Fruit fly (Drosophila melanogaster) whole organism, embryonic: Measurements from ENCODE around the gene betaGlu.
A peak's percentile ranks its signal among the peaks of the same experiment; 100 is the strongest.

Experiments
- Bdp1 ChIP-seq: fragments of 200-800 bp; sonication (Bioruptor generic); optimal IDR thresholded peaks from 3 replicates; lab custom pipeline; 2016; ENCODE audit warnings: missing biosample characterization, missing genetic modification characterization
- CG10267 ChIP-seq: fragments of 200-800 bp; sonication (Bioruptor generic); optimal IDR thresholded peaks from 2 replicates; lab custom pipeline; 2018; ENCODE audit warnings: missing biosample characterization, mild to moderate bottlenecking, missing genetic modification characterization, moderate library complexity
- CG10274 ChIP-seq: fragments of 200-800 bp; sonication (Bioruptor generic); optimal IDR thresholded peaks from 3 replicates; lab custom pipeline; 2017; ENCODE audit warnings: missing biosample characterization, mild to moderate bottlenecking, missing genetic modification characterization
- CG10431 ChIP-seq: fragments of 200-800 bp; sonication (Bioruptor generic); optimal IDR thresholded peaks from 3 replicates; lab custom pipeline; 2018; ENCODE audit warnings: missing biosample characterization, mild to moderate bottlenecking, missing genetic modification characterization
- CG10462 ChIP-seq: fragments of 200-800 bp; sonication (Bioruptor generic); optimal IDR thresholded peaks from 2 replicates; lab custom pipeline; 2016; ENCODE audit warnings: missing biosample characterization, missing genetic modification characterization
- CG11085 ChIP-seq: fragments of 200-800 bp; sonication (Bioruptor generic); IDR thresholded peaks from 2 replicates; pipeline ENCODE4 v1.3.6; 2022; ENCODE audit warnings: missing biosample characterization, missing genetic modification characterization
- CG11247 ChIP-seq: fragments of 200-800 bp; sonication (Bioruptor generic); IDR thresholded peaks from 2 replicates; pipeline ENCODE4 v1.3.6; 2022; ENCODE audit warnings: missing biosample characterization, missing genetic modification characterization
- CG12391 ChIP-seq: fragments of 200-800 bp; sonication (Bioruptor generic); optimal IDR thresholded peaks from 3 replicates; lab custom pipeline; 2018; ENCODE audit warnings: missing biosample characterization, mild to moderate bottlenecking, missing genetic modification characterization, moderate library complexity
- CG13775 ChIP-seq: fragments of 200-800 bp; sonication (Bioruptor generic); optimal IDR thresholded peaks from 3 replicates; lab custom pipeline; 2017; ENCODE audit warnings: missing biosample characterization, mild to moderate bottlenecking, missing genetic modification characterization
- CG17328 ChIP-seq: fragments of 200-800 bp; sonication (Bioruptor generic); IDR thresholded peaks from 2 replicates; pipeline ENCODE4 v1.3.6; 2022; ENCODE audit warnings: missing biosample characterization, missing genetic modification characterization
- CG18262 ChIP-seq: fragments of 200-800 bp; optimal IDR thresholded peaks from 3 replicates; lab custom pipeline; 2019; ENCODE audit warnings: missing biosample characterization, mild to moderate bottlenecking, missing genetic modification characterization, moderate library complexity
- CG30431 ChIP-seq: fragments of 200-800 bp; sonication (Bioruptor generic); optimal IDR thresholded peaks from 2 replicates; lab custom pipeline; 2017; ENCODE audit warnings: missing biosample characterization, missing genetic modification characterization
- CG3065 ChIP-seq: fragments of 200-800 bp; sonication (Bioruptor generic); optimal IDR thresholded peaks from 2 replicates; lab custom pipeline; 2016; ENCODE audit warnings: missing biosample characterization, missing genetic modification characterization
- CG4282 ChIP-seq: fragments of 200-800 bp; sonication (Bioruptor generic); optimal IDR thresholded peaks from 2 replicates; lab custom pipeline; 2016; ENCODE audit warnings: missing biosample characterization, missing genetic modification characterization
- CG4404 ChIP-seq: fragments of 200-800 bp; sonication (Bioruptor generic); IDR thresholded peaks from 2 replicates; pipeline ENCODE4 v1.3.6; 2022; ENCODE audit warnings: missing biosample characterization, missing genetic modification characterization
- CG4707 ChIP-seq: fragments of 200-800 bp; sonication (Bioruptor generic); optimal IDR thresholded peaks from 2 replicates; lab custom pipeline; 2018; ENCODE audit warnings: missing biosample characterization, mild to moderate bottlenecking, missing genetic modification characterization, moderate library complexity
- CG4820 ChIP-seq: fragments of 200-800 bp; sonication (Bioruptor generic); optimal IDR thresholded peaks from 3 replicates; lab custom pipeline; 2016; ENCODE audit warnings: missing biosample characterization, missing genetic modification characterization
- CG7839 ChIP-seq: fragments of 200-800 bp; sonication (Bioruptor generic); optimal IDR thresholded peaks from 3 replicates; lab custom pipeline; 2018; ENCODE audit warnings: missing biosample characterization, mild to moderate bottlenecking, missing genetic modification characterization, moderate library complexity
- Chrac-16 ChIP-seq: fragments of 200-800 bp; sonication (Bioruptor generic); optimal IDR thresholded peaks from 3 replicates; lab custom pipeline; 2016; ENCODE audit warnings: missing biosample characterization, missing genetic modification characterization
- CkIIα-i1 ChIP-seq: fragments of 200-800 bp; sonication (Bioruptor generic); IDR thresholded peaks from 2 replicates; pipeline ENCODE4 v1.3.6; 2022; ENCODE audit warnings: missing biosample characterization, missing genetic modification characterization
- Drgx ChIP-seq: fragments of 200-800 bp; sonication (Bioruptor generic); IDR thresholded peaks from 2 replicates; pipeline ENCODE4 v1.3.6; 2022; ENCODE audit warnings: missing biosample characterization, missing genetic modification characterization
- Hmr ChIP-seq: fragments of 200-800 bp; sonication (Bioruptor generic); optimal IDR thresholded peaks from 3 replicates; lab custom pipeline; 2017; ENCODE audit warnings: mild to moderate bottlenecking, missing biosample characterization, missing genetic modification reagents, missing genetic modification characterization
- MBD-R2 ChIP-seq: fragments of 200-800 bp; sonication (Bioruptor generic); IDR thresholded peaks from 2 replicates; pipeline ENCODE4 v1.3.6; 2022; ENCODE audit warnings: missing biosample characterization, missing genetic modification characterization
- Med ChIP-seq: fragments of 200-800 bp; sonication (Bioruptor generic); peaks from one replicate; lab custom pipeline; 2016; ENCODE audit warnings: missing biosample characterization, missing genetic modification characterization, mild to moderate bottlenecking, inconsistent platforms, moderate library complexity
- Mrtf ChIP-seq: fragments of 200-800 bp; sonication (Bioruptor generic); IDR thresholded peaks from 3 replicates; pipeline ENCODE4 v1.3.6; 2022; ENCODE audit warnings: missing biosample characterization, missing genetic modification characterization
- NFAT ChIP-seq: fragments of 200-800 bp; sonication (Bioruptor generic); IDR thresholded peaks from 2 replicates; pipeline ENCODE4 v1.3.6; 2022; ENCODE audit warnings: missing biosample characterization, missing genetic modification characterization
- Nf-YA ChIP-seq: fragments of 200-800 bp; sonication (Bioruptor generic); IDR thresholded peaks from 2 replicates; pipeline ENCODE4 v1.3.6; 2022; ENCODE audit warnings: missing biosample characterization, missing genetic modification characterization
- Opbp ChIP-seq: fragments of 200-800 bp; sonication (Bioruptor generic); IDR thresholded peaks from 3 replicates; pipeline ENCODE4 v1.3.6; 2022; ENCODE audit warnings: missing biosample characterization, missing genetic modification characterization; ENCODE audit not compliant: partially characterized antibody
- Pdp1 ChIP-seq, 2 experiments: fragments of 200-800 bp; sonication (Bioruptor generic); optimal IDR thresholded peaks; 3 replicates each; lab custom pipeline; 2016; ENCODE audit warnings: missing biosample characterization in 2 of 2, missing genetic modification characterization in 2 of 2, mild to moderate bottlenecking in 1 of 2, moderate library complexity in 1 of 2
- Xbp1 ChIP-seq: fragments of 200-800 bp; sonication (Bioruptor generic); optimal IDR thresholded peaks from 3 replicates; lab custom pipeline; 2016; ENCODE audit warnings: missing biosample characterization, mild to moderate bottlenecking, missing genetic modification characterization
- YL-1 ChIP-seq: fragments of 200-800 bp; sonication (Bioruptor generic); optimal IDR thresholded peaks from 3 replicates; lab custom pipeline; 2017; ENCODE audit warnings: missing biosample characterization, mild to moderate bottlenecking, missing genetic modification characterization
- amos ChIP-seq: fragments of 200-800 bp; sonication (Bioruptor generic); IDR thresholded peaks from 2 replicates; pipeline ENCODE4 v1.3.6; 2022; ENCODE audit warnings: missing biosample characterization, missing genetic modification characterization; ENCODE audit not compliant: partially characterized antibody
- ap ChIP-seq: fragments of 200-800 bp; sonication (Bioruptor generic); IDR thresholded peaks from 2 replicates; pipeline ENCODE4 v1.3.6; 2022; ENCODE audit warnings: missing biosample characterization, missing genetic modification characterization
- ase ChIP-seq: fragments of 200-800 bp; sonication (Bioruptor generic); IDR thresholded peaks from 3 replicates; pipeline ENCODE4 v1.3.6; 2022; ENCODE audit warnings: missing biosample characterization, missing genetic modification characterization
- crc ChIP-seq: fragments of 200-800 bp; sonication (Bioruptor generic); optimal IDR thresholded peaks from 2 replicates; lab custom pipeline; 2016; ENCODE audit warnings: missing biosample characterization, missing genetic modification characterization
- crol ChIP-seq: fragments of 200-800 bp; sonication (Bioruptor generic); IDR thresholded peaks from 2 replicates; pipeline ENCODE4 v1.3.6; 2022; ENCODE audit warnings: missing biosample characterization, missing genetic modification characterization
- crp ChIP-seq, 2 experiments: fragments of 200-800 bp; sonication (Bioruptor generic); optimal IDR thresholded peaks; 2 replicates in 1 of 2; 3 replicates in 1 of 2; lab custom pipeline; 2017; ENCODE audit warnings: missing biosample characterization in 2 of 2, missing genetic modification characterization in 2 of 2, mild to moderate bottlenecking in 1 of 2, moderate library complexity in 1 of 2
- danr ChIP-seq: fragments of 200-800 bp; sonication (Bioruptor generic); IDR thresholded peaks from 2 replicates; pipeline ENCODE4 v1.3.6; 2022; ENCODE audit warnings: missing biosample characterization, missing genetic modification characterization
- exex ChIP-seq: fragments of 200-800 bp; sonication (Bioruptor generic); optimal IDR thresholded peaks from 4 replicates; lab custom pipeline; 2018; ENCODE audit warnings: missing biosample characterization, mild to moderate bottlenecking, missing genetic modification characterization, moderate library complexity
- fd64A ChIP-seq: fragments of 200-800 bp; sonication (Bioruptor generic); optimal IDR thresholded peaks from 3 replicates; lab custom pipeline; 2018; ENCODE audit warnings: missing biosample characterization, mild to moderate bottlenecking, missing genetic modification characterization
- gsb ChIP-seq: fragments of 200-800 bp; sonication (Bioruptor generic); IDR thresholded peaks from 2 replicates; pipeline ENCODE4 v1.3.6; 2022; ENCODE audit warnings: missing biosample characterization, missing genetic modification characterization
- lov ChIP-seq, 2 experiments: fragments of 200-800 bp in 1 of 2; fragments of >200 bp in 1 of 2; sonication (Bioruptor generic) in 1 of 2; IDR thresholded peaks in 1 of 2; optimal IDR thresholded peaks in 1 of 2; 2 replicates in 1 of 2; 3 replicates in 1 of 2; pipeline versions ENCODE4 v1.3.6 to Lab custom; 2017 to 2022; ENCODE audit warnings: missing biosample characterization in 1 of 2, missing genetic modification characterization in 1 of 2
- nmo ChIP-seq: fragments of 200-800 bp; sonication (Bioruptor generic); optimal IDR thresholded peaks from 2 replicates; lab custom pipeline; 2018; ENCODE audit warnings: missing biosample characterization, mild to moderate bottlenecking, missing genetic modification characterization, moderate library complexity
- odd ChIP-seq: fragments of 200-800 bp; sonication (Bioruptor generic); optimal IDR thresholded peaks from 2 replicates; lab custom pipeline; 2017; ENCODE audit warnings: missing biosample characterization, mild to moderate bottlenecking, missing genetic modification characterization
- pb ChIP-seq: fragments of 200-800 bp; sonication (Bioruptor generic); optimal IDR thresholded peaks from 3 replicates; lab custom pipeline; 2016; ENCODE audit warnings: missing biosample characterization, missing genetic modification characterization
- row ChIP-seq: fragments of 200-800 bp; sonication (Bioruptor generic); IDR thresholded peaks from 3 replicates; pipeline ENCODE4 v1.3.6; 2022; ENCODE audit warnings: missing biosample characterization, missing genetic modification characterization
- schlank ChIP-seq: fragments of 200-800 bp; sonication (Bioruptor generic); optimal IDR thresholded peaks from 2 replicates; lab custom pipeline; 2018; ENCODE audit warnings: missing biosample characterization, mild to moderate bottlenecking, missing genetic modification characterization
- shn ChIP-seq: fragments of 200-800 bp; sonication (Bioruptor generic); optimal IDR thresholded peaks from 3 replicates; lab custom pipeline; 2016; ENCODE audit warnings: missing biosample characterization, missing genetic modification characterization
- sima ChIP-seq: fragments of 200-800 bp; sonication (Bioruptor generic); optimal IDR thresholded peaks from 2 replicates; lab custom pipeline; 2016; ENCODE audit warnings: missing biosample characterization, missing genetic modification characterization
- sisA ChIP-seq: fragments of 200-800 bp; sonication (Bioruptor generic); IDR thresholded peaks from 2 replicates; pipeline ENCODE4 v1.3.6; 2022; ENCODE audit warnings: missing biosample characterization, missing genetic modification characterization
- tgo ChIP-seq: fragments of 200-800 bp; sonication (Bioruptor generic); IDR thresholded peaks from 3 replicates; pipeline ENCODE4 v1.3.6; 2022; ENCODE audit warnings: missing biosample characterization, missing genetic modification characterization
- tio ChIP-seq: fragments of 200-800 bp; sonication (Bioruptor generic); optimal IDR thresholded peaks from 2 replicates; lab custom pipeline; 2017; ENCODE audit warnings: missing biosample characterization, missing genetic modification characterization, inconsistent platforms

betaGlu gene

dm6 chr3R:31743279-31743678, 28.4 kb downstream of the betaGlu start, which contains the start of gene Tbca (continued):
- TF ChIP-seq Med (GFP tag; lab: Kevin White, UChicago) (peak; percentile 41), tio (GFP tag; lab: Kevin White, UChicago) (no peak), CG12391 (no peak), crc (GFP tag; lab: Kevin White, UChicago) (no peak), Drgx (GFP tag; lab: Robert Waterston, UW) (no peak), fd64A (GFP tag; lab: Kevin White, UChicago) (no peak), CG10431 (GFP tag; lab: Kevin White, UChicago) (no peak), CG17328 (GFP tag; lab: Robert Waterston, UW) (0 out of 2 replicates have a peak, but pooled peaks have one; percentile 16), CG10462 (GFP tag; lab: Kevin White, UChicago) (no peak), Pdp1 (GFP tag; optimal IDR thresholded peaks at IDR 0.05; lab: Kevin White, UChicago) (no peak), amos (peak; percentile 79), lov (optimal IDR thresholded peaks at IDR 0.05; lab: Kevin White, UChicago) (no peak), lov (GFP tag; IDR thresholded peaks at IDR 0.05; lab: Robert Waterston, UW) (no peak), MBD-R2 (peak; percentile 64; the same call in 1 of the 2 replicates), Chrac-16 (GFP tag; lab: Kevin White, UChicago) (no peak), schlank (tag; lab: Kevin White, UChicago) (no peak), CkIIα-i1 (GFP tag; lab: Robert Waterston, UW) (no peak), CG11247 (GFP tag; lab: Robert Waterston, UW) (no peak), odd (no peak), CG4820 (no peak), exex (tag; lab: Kevin White, UChicago) (no peak), ap (GFP tag; lab: Robert Waterston, UW) (no peak), shn (GFP tag; lab: Kevin White, UChicago) (no peak), YL-1 (no peak), NFAT (GFP tag; lab: Robert Waterston, UW) (no peak), CG13775 (GFP tag; lab: Kevin White, UChicago) (no peak), CG10267 (peak; percentile 43), Opbp (GFP tag; lab: Robert Waterston, UW) (peak; percentile 55; the same call in 1 of the 3 replicates), CG30431 (GFP tag; lab: Kevin White, UChicago) (no peak), CG7839 (no peak), Mrtf (GFP tag; lab: Robert Waterston, UW) (no peak), crp (GFP tag; optimal IDR thresholded peaks at IDR 0.05; lab: Kevin White, UChicago) (peak in 1 of 2 experiments; percentile 59), danr (no peak), pb (no peak), CG11085 (GFP tag; lab: Robert Waterston, UW) (no peak), CG18262 (tag; lab: Kevin White, UChicago) (no peak), Hmr (GFP tag; lab: Kevin White, UChicago) (no peak), CG3065 (GFP tag; lab: Kevin White, UChicago) (no peak), CG4707 (no peak), CG4404 (GFP tag; lab: Robert Waterston, UW) (no peak), sima (GFP tag; lab: Kevin White, UChicago) (no peak), CG4282 (GFP tag; lab: Kevin White, UChicago) (no peak), nmo (GFP tag; lab: Kevin White, UChicago) (peak; percentile 4), ase (GFP tag; lab: Robert Waterston, UW) (no peak), CG10274 (GFP tag; lab: Kevin White, UChicago) (no peak), tgo (no peak), crol (no peak), row (GFP tag; lab: Robert Waterston, UW) (peak; percentile 19; the same call in 1 of the 3 replicates), sisA (no peak), Xbp1 (no peak), Nf-YA (GFP tag; lab: Robert Waterston, UW) (no peak), gsb (GFP tag; lab: Robert Waterston, UW) (no peak), Bdp1 (GFP tag; lab: Kevin White, UChicago) (no peak)
